Worm (Caenorhabditis elegans): ENCODE measurements around the gene rme-2.
"Not testable (repeated sequence)": the region's sequence is repeated elsewhere in the genome, so short reads cannot be mapped to it uniquely, and the experiment has no call there.

rme-2 gene

ce11 chrIV:5482231-5482630, 12.4 kb downstream of the rme-2 start, which contains the start of gene T11F8.12:
Gene T11F8.12, minus strand, starts transcription at chrIV:5482331.
- TF ChIP-seq nhr-102 (tag; optimal IDR thresholded peaks at IDR 0.05) (no peak), nhr-41 (GFP tag; IDR thresholded peaks at IDR 0.05) (no peak), jun-1 (tag; optimal IDR thresholded peaks at IDR 0.05) (no peak), tag-97 (GFP tag; IDR thresholded peaks at IDR 0.05) (no peak), fkh-10 (GFP tag; optimal IDR thresholded peaks at IDR 0.05) (no peak), nhr-237 (tag; optimal IDR thresholded peaks at IDR 0.05) (no peak), Y5F2A.4 (GFP tag; optimal IDR thresholded peaks at IDR 0.05) (no peak), ceh-44 (GFP tag; IDR thresholded peaks at IDR 0.05) (no peak), mep-1 (tag; optimal IDR thresholded peaks at IDR 0.05) (no peak), set-16 (GFP tag; IDR thresholded peaks at IDR 0.05) (no peak), daf-8 (GFP tag; IDR thresholded peaks at IDR 0.05) (no peak), attf-4 (tag; optimal IDR thresholded peaks at IDR 0.05) (no peak), ama-1 (optimal IDR thresholded peaks at IDR 0.05) (no peak), aha-1 (tag) (no peak), sdz-12 (GFP tag; optimal IDR thresholded peaks at IDR 0.05) (no peak), nhr-28 (tag; optimal IDR thresholded peaks at IDR 0.05) (no peak), F10B5.3 (tag; optimal IDR thresholded peaks at IDR 0.05) (no peak)

DNA sequence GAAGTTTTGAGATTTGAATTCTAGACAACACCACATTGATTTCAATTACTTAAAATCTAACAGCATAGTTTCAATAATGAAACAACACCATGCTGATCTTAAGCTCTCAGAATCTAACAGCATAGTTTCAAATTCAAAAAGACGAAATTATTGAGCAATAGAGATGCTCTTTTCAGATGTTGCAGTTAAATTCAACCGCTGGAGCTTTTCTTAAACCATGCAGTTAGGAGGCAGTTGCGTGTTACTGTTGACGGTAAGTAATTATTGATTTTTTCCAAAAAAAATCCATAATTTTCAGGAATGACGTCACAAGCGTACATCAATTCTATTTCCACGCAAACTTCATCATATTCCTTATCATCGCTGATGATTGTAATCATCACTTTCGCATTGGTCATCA, 12.9 kb downstream of the rme-2 start, which contains the start of gene T11F8.5:
TSS of gene T11F8.5 (plus strand) at position 301 of the 400 bp plus-strand sequence.
- no peak for TF ChIP-seq lin-13 (GFP tag; optimal IDR thresholded peaks at IDR 0.05)
- no peak for TF ChIP-seq madf-5 (GFP tag; IDR thresholded peaks at IDR 0.05)
- TF ChIP-seq unc-130 (GFP tag; optimal IDR thresholded peaks at IDR 0.05) = no peak

DNA sequence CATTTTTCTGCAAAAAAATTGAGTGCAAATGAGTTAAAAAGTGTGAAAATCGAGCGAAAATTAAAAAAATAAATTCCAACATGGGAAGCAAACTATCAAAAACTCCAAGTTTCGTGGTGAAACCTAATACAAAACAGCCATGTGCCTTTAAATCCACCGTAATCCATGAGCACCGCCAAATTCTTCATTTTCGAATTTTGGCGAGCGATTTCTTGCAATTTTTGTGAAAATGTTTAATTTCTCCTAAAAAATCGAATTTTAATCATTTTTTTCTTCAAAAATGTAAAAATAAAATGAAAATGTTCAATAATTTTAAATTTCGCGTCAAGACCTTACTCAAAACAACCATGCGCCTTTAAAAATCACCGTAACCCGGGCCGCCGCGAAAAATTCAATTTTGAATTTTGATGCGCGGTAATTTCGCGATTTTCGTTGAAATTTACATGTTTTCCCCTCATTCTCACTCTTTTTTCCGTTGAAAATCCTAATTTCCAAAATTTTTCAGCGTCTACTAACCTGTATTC, 16.4 kb downstream of the rme-2 start, which contains the start of the genes snpc-3.1 and puf-7:
TSS of gene snpc-3.1 (minus strand) at position 51 of the 524 bp plus-strand sequence.
TSS of gene puf-7 (plus strand) at position 506 of the 524 bp plus-strand sequence.
- TF ChIP-seq lin-38 (GFP tag; IDR thresholded peaks at IDR 0.05) = peak; percentile 31; the same call in 1 of the 2 replicates
- peak; percentile 57; the same call in 1 of the 2 replicates for TF ChIP-seq Y48G9A.11 (GFP tag; IDR thresholded peaks at IDR 0.05)

- not testable (repeated sequence) for TF ChIP-seq snpc-1.2 (GFP tag; IDR thresholded peaks at IDR 0.05); nhr-76 (tag; optimal IDR thresholded peaks at IDR 0.05); hif-1 (tag; optimal IDR thresholded peaks at IDR 0.05)
These were observed 21.2 kb downstream of the rme-2 start, which contains the start of gene B0273.115 for ce11 chrIV:5491054-5491453. Gene B0273.115, minus strand, starts transcription at chrIV:5491154.

DNA sequence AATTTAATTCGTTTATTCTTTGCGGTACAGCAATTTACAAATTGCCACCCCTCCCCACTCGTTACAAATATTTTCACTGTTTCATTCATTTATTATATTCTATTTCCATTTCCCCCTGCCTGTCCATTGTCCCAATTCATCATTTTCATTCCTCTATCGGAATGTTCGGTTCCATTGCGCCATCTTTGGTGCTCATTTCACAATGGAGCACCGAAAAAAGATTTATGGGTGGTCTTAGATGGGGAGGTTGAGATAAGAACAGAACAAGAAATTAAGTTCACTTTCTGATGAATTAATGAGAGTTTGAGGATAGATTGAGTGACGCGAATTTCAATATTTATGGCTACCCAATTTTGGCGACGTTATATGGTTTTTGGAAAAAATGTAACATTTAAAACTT, 22.4 kb downstream of the rme-2 start:
- TF ChIP-seq ZK337.2 (GFP tag; IDR thresholded peaks at IDR 0.05) = no peak
- peak in 1 of 2 experiments; percentile 63 for TF ChIP-seq unc-62 (GFP tag; optimal IDR thresholded peaks at IDR 0.05 in 1 of 2)
- TF ChIP-seq unc-62 (tag; optimal IDR thresholded peaks at IDR 0.05) = no peak

DNA sequence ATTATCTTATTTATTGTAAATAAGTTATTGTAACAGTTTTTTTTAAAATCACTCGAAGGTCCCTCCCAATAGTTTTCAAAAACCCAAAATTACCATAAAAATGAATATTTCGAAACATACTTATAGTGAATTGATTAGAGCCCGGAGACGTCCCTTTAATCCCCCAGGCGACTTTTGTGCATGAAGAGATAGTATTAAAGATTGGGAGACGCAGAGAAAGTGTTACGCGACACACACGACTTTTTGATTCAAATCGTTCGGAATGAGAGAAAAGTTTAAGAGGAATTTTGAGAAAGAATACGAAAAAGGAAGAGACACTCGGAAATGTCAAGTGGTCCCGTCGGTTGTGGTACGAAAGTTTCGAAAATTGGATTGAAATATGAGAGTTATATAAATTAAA, 23.3 kb downstream of the rme-2 start:
- TF ChIP-seq ceh-44 (GFP tag; IDR thresholded peaks at IDR 0.05) (no peak), ceh-20 (GFP tag; IDR thresholded peaks at IDR 0.05) (no peak), hif-1 (tag; optimal IDR thresholded peaks at IDR 0.05) (no peak), ceh-32 (tag; optimal IDR thresholded peaks at IDR 0.05; ENCODE audit: poor library complexity) (no peak), dmd-9 (GFP tag; IDR thresholded peaks at IDR 0.05) (no peak)

Data from whole organism, L4 larva.